Worm (Caenorhabditis elegans) whole organism, L3 larva: ENCODE measurements around the gene nas-11.

Experiments
- ama-1 ChIP-seq: fragments of 150-350 bp; optimal IDR thresholded peaks from 2 replicates; lab custom pipeline; 2018
- elt-1 ChIP-seq: fragments of 150-350 bp; optimal IDR thresholded peaks from 2 replicates; lab custom pipeline; 2014; ENCODE audit warnings: missing biosample characterization, missing genetic modification characterization
- eor-1 ChIP-seq, 2 experiments: fragments of 150-350 bp; optimal IDR thresholded peaks; 2 replicates each; lab custom pipeline; 2014 to 2018; ENCODE audit warnings: missing biosample characterization in 2 of 2, missing genetic modification characterization in 2 of 2
- lin-15B ChIP-seq: fragments of 150-350 bp; optimal IDR thresholded peaks from 2 replicates; lab custom pipeline; 2014; ENCODE audit warnings: missing biosample characterization, missing genetic modification characterization
- nfya-1 ChIP-seq: sonication (generic microtip); optimal IDR thresholded peaks from 2 replicates; lab custom pipeline; 2017; ENCODE audit warnings: missing genetic modification characterization, mild to moderate bottlenecking, missing compliant biosample characterization, antibody characterized with exemption, moderate library complexity; ENCODE audit not compliant: insufficient read depth
- nhr-12 ChIP-seq: fragments of 150-350 bp; optimal IDR thresholded peaks from 2 replicates; lab custom pipeline; 2014; ENCODE audit warnings: missing biosample characterization, missing genetic modification characterization
- nhr-23 ChIP-seq: fragments of 150-350 bp; optimal IDR thresholded peaks from 2 replicates; lab custom pipeline; 2014; ENCODE audit warnings: missing biosample characterization, missing genetic modification reagents, missing genetic modification characterization
- nhr-237 ChIP-seq: fragments of 150-350 bp; optimal IDR thresholded peaks from 2 replicates; lab custom pipeline; 2014; ENCODE audit warnings: missing biosample characterization, missing genetic modification characterization
- nhr-25 ChIP-seq: sonication (generic microtip); optimal IDR thresholded peaks from 2 replicates; lab custom pipeline; 2017; ENCODE audit warnings: missing biosample characterization, missing genetic modification characterization
- pqm-1 ChIP-seq: fragments of 150-350 bp; optimal IDR thresholded peaks from 2 replicates; lab custom pipeline; 2017; ENCODE audit warnings: missing biosample characterization, missing genetic modification characterization, inconsistent platforms
- skn-1 ChIP-seq: fragments of 150-350 bp; optimal IDR thresholded peaks from 2 replicates; lab custom pipeline; 2014; ENCODE audit warnings: missing biosample characterization, missing genetic modification characterization
- zag-1 ChIP-seq: fragments of 150-350 bp; optimal IDR thresholded peaks from 2 replicates; lab custom pipeline; 2014; ENCODE audit warnings: missing biosample characterization, missing genetic modification characterization

ce11 chrX:6742011-6742683 lies 28.8 kb downstream of the nas-11 start, which contains the start of gene mdl-1:
- TF ChIP-seq nhr-23 (tag; lab: Kevin White, UChicago) (peak; percentile 95), lin-15B (tag; lab: Kevin White, UChicago) (peak; percentile 26), nhr-25 (tag; lab: Kevin White, UChicago) (peak; percentile 95), skn-1 (peak; percentile 40), zag-1 (tag; lab: Kevin White, UChicago) (no peak), eor-1 (tag; optimal IDR thresholded peaks at IDR 0.05; lab: Kevin White, UChicago) (peak in 1 of 2 experiments; percentile 68), elt-1 (tag; lab: Kevin White, UChicago) (peak; percentile 81), nfya-1 (tag; lab: Kevin White, UChicago) (peak; percentile 96), nhr-12 (tag; lab: Kevin White, UChicago) (no peak), pqm-1 (tag; lab: Kevin White, UChicago) (peak; percentile 82), ama-1 (peak; percentile 95), nhr-237 (tag; lab: Kevin White, UChicago) (no peak)
